Fruit fly (Drosophila melanogaster): ENCODE data around the gene mthl2.

DNA sequence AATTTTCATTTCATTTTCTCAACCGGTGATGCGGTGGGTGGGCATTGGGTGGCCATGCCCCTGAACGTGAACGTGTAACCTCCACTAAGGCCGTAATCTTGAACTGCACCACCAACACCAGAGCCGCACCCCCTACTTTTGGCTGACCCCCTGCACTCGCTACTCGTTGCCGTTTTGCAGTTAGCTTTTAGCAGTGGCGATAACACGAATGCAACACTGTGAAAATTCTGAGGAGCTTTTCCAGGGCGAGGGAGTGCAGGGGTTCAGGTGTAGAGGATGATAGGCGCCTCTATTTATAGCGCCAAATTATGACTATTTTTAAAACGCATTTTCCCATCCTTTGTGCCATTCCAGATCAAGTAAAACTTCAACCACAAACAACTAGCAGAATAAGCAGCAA is 39.1 kb downstream of the mthl2 start:
- TF ChIP-seq GATAd (GFP tag; optimal IDR thresholded peaks at IDR 0.05) (no peak), Jra (GFP tag; optimal IDR thresholded peaks at IDR 0.05) (no peak), Myc (optimal IDR thresholded peaks at IDR 0.05) (no peak), psq (GFP tag; optimal IDR thresholded peaks at IDR 0.05) (no peak), lola (GFP tag; optimal IDR thresholded peaks at IDR 0.05) (no peak), usp (GFP tag; optimal IDR thresholded peaks at IDR 0.05) (no peak)
